Worm (Caenorhabditis elegans) whole organism, L3 larva: Measurements from ENCODE around the gene ZK154.6.
A peak's percentile ranks its signal among the peaks of the same experiment; 100 is the strongest.

Experiments used
- R02D3.7 ChIP-seq: fragments of 150-350 bp; optimal IDR thresholded peaks from 2 replicates; lab custom pipeline; 2014; ENCODE audit warnings: missing biosample characterization, missing genetic modification characterization
- ZK546.5 ChIP-seq: sonication (generic microtip); optimal IDR thresholded peaks from 2 replicates; lab custom pipeline; 2017; ENCODE audit warnings: missing biosample characterization, missing genetic modification characterization
- aly-2 ChIP-seq: fragments of 150-350 bp; optimal IDR thresholded peaks from 2 replicates; lab custom pipeline; 2014; ENCODE audit warnings: missing biosample characterization, missing genetic modification characterization
- ama-1 ChIP-seq: fragments of 150-350 bp; optimal IDR thresholded peaks from 2 replicates; lab custom pipeline; 2018
- ceh-28 ChIP-seq: fragments of 150-350 bp; optimal IDR thresholded peaks from 2 replicates; lab custom pipeline; 2014; ENCODE audit warnings: missing biosample characterization, missing genetic modification reagents, missing genetic modification characterization
- ceh-82 ChIP-seq: fragments of 150-350 bp; optimal IDR thresholded peaks from 2 replicates; lab custom pipeline; 2014; ENCODE audit warnings: missing biosample characterization, missing genetic modification characterization
- ceh-9 ChIP-seq: sonication (generic microtip); optimal IDR thresholded peaks from 2 replicates; lab custom pipeline; 2018; ENCODE audit warnings: missing biosample characterization, missing genetic modification characterization
- daf-12 ChIP-seq: fragments of 150-350 bp; optimal IDR thresholded peaks from 2 replicates; lab custom pipeline; 2014; ENCODE audit warnings: missing biosample characterization, missing genetic modification reagents, missing genetic modification characterization
- egl-27 ChIP-seq: sonication (generic microtip); optimal IDR thresholded peaks from 4 replicates; lab custom pipeline; 2017; ENCODE audit warnings: missing biosample characterization, missing genetic modification reagents, missing genetic modification characterization
- egl-5 ChIP-seq: fragments of 150-350 bp; optimal IDR thresholded peaks from 2 replicates; lab custom pipeline; 2017; ENCODE audit warnings: missing biosample characterization, missing genetic modification reagents, missing genetic modification characterization, inconsistent platforms
- elt-1 ChIP-seq: fragments of 150-350 bp; optimal IDR thresholded peaks from 2 replicates; lab custom pipeline; 2014; ENCODE audit warnings: missing biosample characterization, missing genetic modification characterization
- elt-2 ChIP-seq: sonication (generic microtip); optimal IDR thresholded peaks from 2 replicates; lab custom pipeline; 2016; ENCODE audit warnings: missing genetic modification reagents, mild to moderate bottlenecking, missing genetic modification characterization, missing compliant biosample characterization
- elt-3 ChIP-seq, 3 experiments: fragments of 150-350 bp in 1 of 3; sonication (generic microtip) in 2 of 3; optimal IDR thresholded peaks; 2 replicates in 2 of 3; 4 replicates in 1 of 3; lab custom pipeline; 2014 to 2017; ENCODE audit warnings: missing biosample characterization in 3 of 3, missing genetic modification characterization in 3 of 3
- fkh-10 ChIP-seq: sonication (generic microtip); optimal IDR thresholded peaks from 2 replicates; lab custom pipeline; 2017; ENCODE audit warnings: missing biosample characterization, missing genetic modification reagents, missing genetic modification characterization
- fkh-2 ChIP-seq: fragments of 150-350 bp; optimal IDR thresholded peaks from 2 replicates; lab custom pipeline; 2014; ENCODE audit warnings: missing biosample characterization, missing genetic modification reagents, missing genetic modification characterization
- fos-1 ChIP-seq: fragments of 150-350 bp; optimal IDR thresholded peaks from 2 replicates; lab custom pipeline; 2014; ENCODE audit warnings: missing biosample characterization, missing genetic modification characterization
- hmg-11 ChIP-seq: sonication (generic microtip); optimal IDR thresholded peaks from 2 replicates; lab custom pipeline; 2016; ENCODE audit warnings: missing genetic modification characterization, missing compliant biosample characterization
- jun-1 ChIP-seq: fragments of 150-350 bp; optimal IDR thresholded peaks from 2 replicates; lab custom pipeline; 2014; ENCODE audit warnings: missing biosample characterization, missing genetic modification reagents, missing genetic modification characterization
- lin-15B ChIP-seq: fragments of 150-350 bp; optimal IDR thresholded peaks from 2 replicates; lab custom pipeline; 2014; ENCODE audit warnings: missing biosample characterization, missing genetic modification characterization
- lin-39 ChIP-seq: fragments of 150-350 bp; optimal IDR thresholded peaks from 2 replicates; lab custom pipeline; 2018; ENCODE audit warnings: missing biosample characterization, missing genetic modification reagents, missing genetic modification characterization
- lsy-12 ChIP-seq: sonication (generic microtip); optimal IDR thresholded peaks from 2 replicates; lab custom pipeline; 2016; ENCODE audit warnings: mild to moderate bottlenecking, missing genetic modification characterization, missing compliant biosample characterization
- mdl-1 ChIP-seq: fragments of 150-350 bp; optimal IDR thresholded peaks from 2 replicates; lab custom pipeline; 2014; ENCODE audit warnings: missing biosample characterization, missing genetic modification characterization
- mml-1 ChIP-seq: fragments of 150-350 bp; sonication (generic microtip); optimal IDR thresholded peaks from 3 replicates; lab custom pipeline; 2014; ENCODE audit warnings: missing biosample characterization, missing genetic modification characterization
- nfya-1 ChIP-seq: sonication (generic microtip); optimal IDR thresholded peaks from 2 replicates; lab custom pipeline; 2017; ENCODE audit warnings: missing genetic modification characterization, mild to moderate bottlenecking, missing compliant biosample characterization, antibody characterized with exemption, moderate library complexity; ENCODE audit not compliant: insufficient read depth
- nhr-11 ChIP-seq: fragments of 150-350 bp; optimal IDR thresholded peaks from 2 replicates; lab custom pipeline; 2014; ENCODE audit warnings: missing biosample characterization, missing genetic modification characterization
- nhr-12 ChIP-seq: fragments of 150-350 bp; optimal IDR thresholded peaks from 2 replicates; lab custom pipeline; 2014; ENCODE audit warnings: missing biosample characterization, missing genetic modification characterization
- nhr-23 ChIP-seq: fragments of 150-350 bp; optimal IDR thresholded peaks from 2 replicates; lab custom pipeline; 2014; ENCODE audit warnings: missing biosample characterization, missing genetic modification reagents, missing genetic modification characterization
- nhr-237 ChIP-seq: fragments of 150-350 bp; optimal IDR thresholded peaks from 2 replicates; lab custom pipeline; 2014; ENCODE audit warnings: missing biosample characterization, missing genetic modification characterization
- nhr-25 ChIP-seq: sonication (generic microtip); optimal IDR thresholded peaks from 2 replicates; lab custom pipeline; 2017; ENCODE audit warnings: missing biosample characterization, missing genetic modification characterization
- nhr-28 ChIP-seq: fragments of 150-350 bp; optimal IDR thresholded peaks from 2 replicates; lab custom pipeline; 2014; ENCODE audit warnings: missing biosample characterization, missing genetic modification characterization
- nhr-43 ChIP-seq: sonication (generic microtip); optimal IDR thresholded peaks from 2 replicates; lab custom pipeline; 2016; ENCODE audit warnings: mild to moderate bottlenecking, missing genetic modification characterization, missing compliant biosample characterization; ENCODE audit not compliant: poor library complexity, severe bottlenecking
- nhr-67 ChIP-seq: fragments of 150-350 bp; optimal IDR thresholded peaks from 2 replicates; lab custom pipeline; 2014; ENCODE audit warnings: missing biosample characterization, missing genetic modification characterization
- nhr-77 ChIP-seq: fragments of 150-350 bp; optimal IDR thresholded peaks from 2 replicates; lab custom pipeline; 2014; ENCODE audit warnings: missing biosample characterization, missing genetic modification characterization
- pha-4 ChIP-seq: fragments of 150-350 bp; optimal IDR thresholded peaks from 2 replicates; lab custom pipeline; 2014; ENCODE audit warnings: missing biosample characterization, missing genetic modification reagents, missing genetic modification characterization
- pqm-1 ChIP-seq: fragments of 150-350 bp; optimal IDR thresholded peaks from 2 replicates; lab custom pipeline; 2017; ENCODE audit warnings: missing biosample characterization, missing genetic modification characterization, inconsistent platforms
- sea-2 ChIP-seq: fragments of 150-350 bp; sonication (generic microtip); optimal IDR thresholded peaks from 4 replicates; lab custom pipeline; 2014; ENCODE audit warnings: missing biosample characterization, missing genetic modification reagents, missing genetic modification characterization
- snpc-4 ChIP-seq: fragments of 150-350 bp; optimal IDR thresholded peaks from 2 replicates; lab custom pipeline; 2014; ENCODE audit warnings: missing biosample characterization, missing genetic modification characterization
- tbx-2 ChIP-seq: sonication (generic microtip); optimal IDR thresholded peaks from 2 replicates; lab custom pipeline; 2016; ENCODE audit warnings: mild to moderate bottlenecking, missing genetic modification characterization, missing compliant biosample characterization
- unc-39 ChIP-seq: sonication (generic microtip); optimal IDR thresholded peaks from 4 replicates; lab custom pipeline; 2017; ENCODE audit warnings: missing biosample characterization, missing genetic modification characterization
- unc-62 ChIP-seq: fragments of 150-350 bp; sonication (generic microtip); optimal IDR thresholded peaks from 4 replicates; lab custom pipeline; 2014; ENCODE audit warnings: missing biosample characterization, missing genetic modification reagents, missing genetic modification characterization
- zag-1 ChIP-seq: fragments of 150-350 bp; optimal IDR thresholded peaks from 2 replicates; lab custom pipeline; 2014; ENCODE audit warnings: missing biosample characterization, missing genetic modification characterization
- ztf-4 ChIP-seq: fragments of 150-350 bp; optimal IDR thresholded peaks from 2 replicates; lab custom pipeline; 2014; ENCODE audit warnings: missing biosample characterization, missing genetic modification characterization

ZK154.6 gene

DNA sequence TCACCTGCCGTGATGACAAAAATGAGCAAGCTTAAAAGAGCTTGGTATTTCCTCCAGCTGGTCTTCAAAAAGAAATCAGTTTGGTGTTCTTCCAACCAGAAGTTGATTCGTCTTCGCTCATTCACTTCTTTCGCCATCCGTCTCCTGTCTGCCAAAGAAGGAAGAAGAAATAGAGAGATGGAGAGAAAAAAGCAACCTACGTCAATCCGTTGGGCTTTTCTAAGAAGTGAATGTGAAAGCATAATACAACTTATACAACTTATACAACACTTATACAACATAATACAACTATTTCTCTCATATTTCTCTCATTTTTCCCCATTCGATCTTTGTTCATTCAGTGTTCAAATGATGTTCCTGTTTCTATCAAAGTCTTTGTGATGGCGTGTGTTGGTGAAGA is 17.6 kb upstream of the ZK154.6 start:
- TF ChIP-seq ztf-4 (tag; lab: Kevin White, UChicago) = no peak
- peak; percentile 9 for TF ChIP-seq nfya-1 (tag; lab: Kevin White, UChicago)
- TF ChIP-seq ceh-9 (tag; lab: Kevin White, UChicago) = no peak
- no peak for TF ChIP-seq egl-27 (tag; lab: Kevin White, UChicago)
- TF ChIP-seq aly-2 = no peak

DNA sequence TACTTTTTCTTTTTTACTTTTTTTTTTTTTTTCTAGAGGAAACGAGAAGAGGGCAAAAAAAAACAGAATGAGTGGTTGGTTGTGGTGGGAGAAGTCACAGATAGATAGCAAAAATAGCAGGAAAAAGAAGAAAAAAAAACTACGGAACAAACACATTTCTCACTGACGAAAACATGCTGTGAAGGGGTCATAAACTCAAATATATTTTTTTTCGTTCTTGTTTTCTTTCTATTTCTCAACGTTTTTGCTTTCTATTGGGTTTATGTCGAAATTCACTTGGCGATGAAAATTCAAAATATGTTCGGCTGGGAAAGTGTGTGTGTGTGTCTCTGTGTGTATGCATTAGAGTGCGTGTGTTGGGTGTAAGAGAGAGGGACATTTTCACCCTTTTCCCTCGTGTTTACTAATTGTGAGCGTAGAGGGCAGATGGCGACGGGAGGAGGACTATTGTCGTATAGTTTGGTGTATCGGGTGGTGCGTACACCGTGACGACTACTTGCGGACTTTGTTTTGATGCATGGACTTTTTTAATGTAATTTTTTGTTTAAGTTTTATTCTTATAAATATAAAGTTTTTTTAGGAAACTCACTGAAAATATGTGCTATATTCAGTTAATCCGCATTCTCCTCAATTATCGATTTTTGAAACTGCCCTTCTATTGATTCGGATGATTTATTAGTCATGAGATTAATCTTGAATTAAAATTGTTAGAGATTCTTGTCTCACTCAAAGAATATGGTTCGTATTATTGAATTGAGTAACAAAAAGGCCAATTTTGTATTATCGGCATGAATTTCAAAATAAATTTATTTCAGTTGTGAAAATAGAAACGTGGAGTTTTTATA is 16.2 kb upstream of the ZK154.6 start:
- TF ChIP-seq nhr-25 (tag; lab: Kevin White, UChicago) (peak; percentile 58), elt-1 (tag; lab: Kevin White, UChicago) (no peak), nhr-28 (tag; lab: Kevin White, UChicago) (no peak), nhr-67 (tag; lab: Kevin White, UChicago) (no peak), snpc-4 (tag; lab: Kevin White, UChicago) (peak; percentile 27), fkh-2 (tag; lab: Kevin White, UChicago) (no peak), lsy-12 (tag; lab: Kevin White, UChicago) (no peak), nhr-12 (tag; lab: Kevin White, UChicago) (no peak), lin-39 (tag; lab: Kevin White, UChicago) (peak; percentile 65), daf-12 (tag; lab: Kevin White, UChicago) (no peak), ztf-4 (tag; lab: Kevin White, UChicago) (no peak), nfya-1 (tag; lab: Kevin White, UChicago) (peak; percentile 68), nhr-237 (tag; lab: Kevin White, UChicago) (no peak), elt-2 (tag; lab: Kevin White, UChicago) (peak; percentile 41), elt-3 (tag; optimal IDR thresholded peaks at IDR 0.05; lab: Kevin White, UChicago) (no peak), lin-15B (tag; lab: Kevin White, UChicago) (peak; percentile 37), tbx-2 (tag; lab: Kevin White, UChicago) (no peak), pqm-1 (tag; lab: Kevin White, UChicago) (peak; percentile 24), ceh-9 (tag; lab: Kevin White, UChicago) (no peak), sea-2 (GFP tag; lab: Kevin White, UChicago) (peak; percentile 38), fos-1 (no peak), nhr-11 (tag; lab: Kevin White, UChicago) (no peak), zag-1 (tag; lab: Kevin White, UChicago) (no peak), ceh-28 (tag; lab: Kevin White, UChicago) (peak; percentile 56), jun-1 (no peak), nhr-23 (tag; lab: Kevin White, UChicago) (no peak), ceh-82 (tag; lab: Kevin White, UChicago) (no peak), mml-1 (no peak), mdl-1 (tag; lab: Kevin White, UChicago) (no peak), nhr-77 (no peak), pha-4 (tag; lab: Kevin White, UChicago) (peak; percentile 80), R02D3.7 (tag; lab: Kevin White, UChicago) (no peak), aly-2 (no peak), ZK546.5 (tag; lab: Kevin White, UChicago) (no peak), nhr-43 (tag; lab: Kevin White, UChicago) (no peak), fkh-10 (GFP tag; lab: Kevin White, UChicago) (no peak), unc-62 (GFP tag; lab: Kevin White, UChicago) (no peak), ama-1 (lab: Kevin White, UChicago) (no peak), egl-5 (tag; lab: Kevin White, UChicago) (peak; percentile 19), unc-39 (tag; lab: Kevin White, UChicago) (no peak), hmg-11 (tag; lab: Kevin White, UChicago) (peak; percentile 84)
- TF ChIP-seq, all 47 proteins: peak for 12
